Worm (Caenorhabditis elegans) whole organism, L4/young adult: ENCODE data around the gene srz-56.

ENCODE experiments used
- W03F9.2 ChIP-seq: fragments of 150-350 bp; optimal IDR thresholded peaks from 2 replicates; lab custom pipeline; 2014; ENCODE audit warnings: missing biosample characterization, missing genetic modification characterization
- dao-5 ChIP-seq: sonication (generic microtip); optimal IDR thresholded peaks from 2 replicates; lab custom pipeline; 2016; ENCODE audit warnings: missing genotype, missing genetic modification characterization, moderate library complexity, missing compliant biosample characterization
- him-1 ChIP-seq: sonication (generic microtip); optimal IDR thresholded peaks from 2 replicates; lab custom pipeline; 2016; ENCODE audit warnings: missing genotype, missing genetic modification reagents, missing genetic modification characterization, missing compliant biosample characterization

Gene srz-56

ce11 chrIII:2240471-2240870 lies at the start of gene srz-56:
Gene srz-56, plus strand, starts transcription at chrIII:2240771.
- no peak for TF ChIP-seq him-1 (tag; lab: Kevin White, UChicago)
- TF ChIP-seq W03F9.2 (tag; lab: Kevin White, UChicago), result no peak
- no peak for TF ChIP-seq dao-5 (tag; lab: Kevin White, UChicago)

- no peak for TF ChIP-seq dao-5 (tag; lab: Kevin White, UChicago)
- no peak for TF ChIP-seq W03F9.2 (tag; lab: Kevin White, UChicago)
- no peak for TF ChIP-seq him-1 (tag; lab: Kevin White, UChicago)
These were observed 42.9 kb upstream of the srz-56 start, which contains the start of gene C39B5.6 for ce11 chrIII:2197706-2198105. Gene C39B5.6, plus strand, starts transcription at chrIII:2198006.

- no peak for TF ChIP-seq dao-5 (tag; lab: Kevin White, UChicago)
- no peak for TF ChIP-seq him-1 (tag; lab: Kevin White, UChicago)
- no peak for TF ChIP-seq W03F9.2 (tag; lab: Kevin White, UChicago)
These were observed 35.4 kb upstream of the srz-56 start for ce11 chrIII:2205155-2205554.

- TF ChIP-seq W03F9.2 (tag; lab: Kevin White, UChicago) (no peak), dao-5 (tag; lab: Kevin White, UChicago) (no peak), him-1 (tag; lab: Kevin White, UChicago) (no peak)
These were observed 32.7 kb upstream of the srz-56 start, which contains the start of gene C39B5.5 for ce11 chrIII:2207864-2208263. Gene C39B5.5, plus strand, starts transcription at chrIII:2208164.

ce11 chrIII:2210601-2211000 lies 30.0 kb upstream of the srz-56 start:
- no peak for TF ChIP-seq W03F9.2 (tag; lab: Kevin White, UChicago)
- TF ChIP-seq him-1 (tag; lab: Kevin White, UChicago), result no peak
- no peak for TF ChIP-seq dao-5 (tag; lab: Kevin White, UChicago)

- TF ChIP-seq dao-5 (tag; lab: Kevin White, UChicago), result no peak
- no peak for TF ChIP-seq him-1 (tag; lab: Kevin White, UChicago)
- TF ChIP-seq W03F9.2 (tag; lab: Kevin White, UChicago), result no peak
These were observed 29.5 kb upstream of the srz-56 start, which contains the start of gene C39B5.14 for ce11 chrIII:2211120-2211519. Gene C39B5.14, plus strand, starts transcription at chrIII:2211420.

- no peak for TF ChIP-seq dao-5 (tag; lab: Kevin White, UChicago)
- TF ChIP-seq W03F9.2 (tag; lab: Kevin White, UChicago), result no peak
- no peak for TF ChIP-seq him-1 (tag; lab: Kevin White, UChicago)
These were observed 28.2 kb upstream of the srz-56 start for ce11 chrIII:2212343-2212742.

ce11 chrIII:2219408-2219807 lies 21.2 kb upstream of the srz-56 start, which contains the start of gene fbxa-12:
Gene fbxa-12, plus strand, starts transcription at chrIII:2219708.
- TF ChIP-seq dao-5 (tag; lab: Kevin White, UChicago) (no peak), him-1 (tag; lab: Kevin White, UChicago) (no peak), W03F9.2 (tag; lab: Kevin White, UChicago) (no peak)

ce11 chrIII:2223932-2224331 lies 16.6 kb upstream of the srz-56 start, which contains the start of gene srd-65:
Gene srd-65, minus strand, starts transcription at chrIII:2224032.
- no peak for TF ChIP-seq dao-5 (tag; lab: Kevin White, UChicago)
- no peak for TF ChIP-seq W03F9.2 (tag; lab: Kevin White, UChicago)
- TF ChIP-seq him-1 (tag; lab: Kevin White, UChicago), result no peak

ce11 chrIII:2224478-2224877 lies 16.1 kb upstream of the srz-56 start, which contains the start of gene fbxa-38:
Gene fbxa-38, plus strand, starts transcription at chrIII:2224672.
- TF ChIP-seq W03F9.2 (tag; lab: Kevin White, UChicago) (no peak), dao-5 (tag; lab: Kevin White, UChicago) (no peak), him-1 (tag; lab: Kevin White, UChicago) (no peak)

ce11 chrIII:2227407-2227806 lies 13.2 kb upstream of the srz-56 start, which contains the start of gene fbxa-62:
Gene fbxa-62, plus strand, starts transcription at chrIII:2227707.
- TF ChIP-seq W03F9.2 (tag; lab: Kevin White, UChicago), result no peak
- TF ChIP-seq dao-5 (tag; lab: Kevin White, UChicago), result no peak
- no peak for TF ChIP-seq him-1 (tag; lab: Kevin White, UChicago)

- TF ChIP-seq dao-5 (tag; lab: Kevin White, UChicago) (no peak), W03F9.2 (tag; lab: Kevin White, UChicago) (no peak), him-1 (tag; lab: Kevin White, UChicago) (no peak)
These were observed 8.2 kb upstream of the srz-56 start, which contains the start of gene fbxa-47 for ce11 chrIII:2232360-2232759. Gene fbxa-47, minus strand, starts transcription at chrIII:2232460.

ce11 chrIII:2233399-2233798 lies 7.2 kb upstream of the srz-56 start:
- TF ChIP-seq him-1 (tag; lab: Kevin White, UChicago) (no peak), dao-5 (tag; lab: Kevin White, UChicago) (no peak), W03F9.2 (tag; lab: Kevin White, UChicago) (no peak)
